Worm (Caenorhabditis elegans) whole organism, midembryonic: Measurements from ENCODE around the gene dap-3.

Source experiments
- T22C8.4 ChIP-seq: fragments of 200-800 bp; sonication (Bioruptor generic); IDR thresholded peaks from 2 replicates; pipeline ENCODE4 v1.3.6; 2022; ENCODE audit warnings: missing genetic modification characterization, missing compliant biosample characterization
- cog-1 ChIP-seq: sonication (generic microtip); optimal IDR thresholded peaks from 2 replicates; lab custom pipeline; 2016; ENCODE audit warnings: missing genetic modification characterization, missing compliant biosample characterization
- flt-1 ChIP-seq: fragments of 200-800 bp; sonication (Bioruptor generic); IDR thresholded peaks from 2 replicates; pipeline ENCODE4 v1.3.6; 2022; ENCODE audit warnings: missing genetic modification characterization, missing compliant biosample characterization
- klf-2 ChIP-seq: fragments of 200-800 bp; sonication (Bioruptor generic); conservative IDR thresholded peaks from 2 replicates; pipeline ENCODE4 v1.3.6; 2022; ENCODE audit warnings: missing genetic modification reagents, missing genetic modification characterization, missing compliant biosample characterization
- med-1 ChIP-seq: sonication (generic microtip); optimal IDR thresholded peaks from 2 replicates; lab custom pipeline; 2017; ENCODE audit warnings: missing genetic modification characterization, mild to moderate bottlenecking, missing compliant biosample characterization, antibody characterized with exemption, missing genetic modification reagents; ENCODE audit not compliant: insufficient read depth
- ref-1 ChIP-seq: fragments of 200-800 bp; sonication (Bioruptor generic); conservative IDR thresholded peaks from 2 replicates; pipeline ENCODE4 v1.3.6; 2022; ENCODE audit warnings: missing genetic modification reagents, missing genetic modification characterization, missing compliant biosample characterization
- tab-1 ChIP-seq: fragments of 200-800 bp; sonication (Bioruptor generic); IDR thresholded peaks from 2 replicates; pipeline ENCODE4 v1.3.6; 2022; ENCODE audit warnings: missing genetic modification characterization, missing compliant biosample characterization
- ztf-23 ChIP-seq: fragments of 200-800 bp; sonication (Bioruptor generic); IDR thresholded peaks from 2 replicates; pipeline ENCODE4 v1.3.6; 2022; ENCODE audit warnings: missing genetic modification reagents, missing genetic modification characterization, missing compliant biosample characterization
- ztf-29 ChIP-seq: fragments of 200-800 bp; sonication (Bioruptor generic); IDR thresholded peaks from 2 replicates; pipeline ENCODE4 v1.3.6; 2022; ENCODE audit warnings: missing genetic modification reagents, missing genetic modification characterization, missing compliant biosample characterization

The dap-3 gene

DNA sequence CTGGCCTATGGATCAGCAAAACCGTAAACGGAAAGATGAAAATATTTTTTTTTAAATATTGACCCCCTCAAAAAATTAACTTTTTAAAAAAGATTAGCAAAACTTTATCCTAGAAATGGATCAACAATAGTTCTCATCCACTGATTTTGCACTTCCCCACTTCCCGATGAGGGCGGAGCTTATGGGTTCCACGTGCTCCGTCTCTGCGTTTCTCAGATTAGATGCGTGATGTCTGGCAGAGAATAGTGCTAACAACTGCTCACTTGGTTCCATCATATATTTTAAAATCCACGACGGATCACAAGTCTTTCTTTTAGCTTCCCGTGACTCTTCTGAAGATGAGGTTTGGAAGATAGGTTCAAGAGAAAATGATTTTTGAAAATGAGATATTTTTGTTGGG lies 22.6 kb upstream of the dap-3 start:
- TF ChIP-seq med-1 (no peak), flt-1 (no peak), ztf-23 (GFP tag; lab: Robert Waterston, UW) (no peak)

DNA sequence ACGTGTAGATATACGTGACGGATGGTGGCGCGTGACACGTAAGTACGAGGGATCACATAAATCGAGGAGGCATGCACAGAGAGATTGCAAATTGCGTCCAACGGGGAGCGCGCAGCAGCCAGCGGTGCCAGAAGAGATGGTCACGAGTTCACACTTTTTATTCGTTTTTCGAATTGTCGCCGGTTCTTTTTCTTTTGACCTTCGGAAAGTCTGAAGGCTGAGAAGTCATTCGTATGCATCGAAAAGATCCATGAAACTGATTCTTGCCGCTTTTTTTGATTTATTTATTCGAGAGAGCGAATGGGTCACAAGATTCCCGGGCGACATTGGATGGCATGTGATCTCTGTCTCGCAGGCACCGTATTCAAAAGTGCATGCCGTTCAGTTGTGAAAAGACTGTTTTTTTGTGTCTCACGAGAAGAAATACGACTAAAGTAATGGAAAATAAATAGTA lies 21.9 kb upstream of the dap-3 start:
- 0 out of 2 replicates have a peak, but pooled peaks have one; percentile 20 for TF ChIP-seq ztf-23 (GFP tag; lab: Robert Waterston, UW)
- TF ChIP-seq med-1, result no peak
- 0 out of 2 replicates have a peak, but pooled peaks have one; percentile 41 for TF ChIP-seq flt-1

DNA sequence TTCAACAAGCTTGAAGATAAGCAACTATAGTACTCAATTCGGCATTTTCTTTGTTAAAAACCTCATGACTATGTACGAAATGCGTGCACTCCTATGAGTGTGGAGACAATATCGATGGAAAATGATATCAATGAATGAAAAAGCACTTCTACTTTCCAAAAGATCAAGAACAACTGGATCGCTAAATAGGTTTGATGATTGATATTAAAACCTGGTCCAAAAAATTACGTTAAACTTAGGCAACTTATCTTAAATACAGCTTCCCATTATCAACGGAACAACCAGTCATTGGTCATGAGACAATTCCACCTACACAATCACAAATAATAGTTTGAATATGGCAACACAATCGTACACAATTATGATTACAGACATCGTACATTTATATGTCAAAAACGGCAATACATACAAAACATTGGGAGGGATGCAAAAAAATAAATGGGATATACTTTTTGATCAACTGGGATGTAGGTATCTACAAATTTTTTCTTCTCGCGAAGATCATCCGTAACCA lies 21.2 kb upstream of the dap-3 start:
- TF ChIP-seq T22C8.4 (GFP tag; lab: Robert Waterston, UW) (no peak), ref-1 (GFP tag; lab: Robert Waterston, UW) (no peak), ztf-29 (GFP tag; lab: Robert Waterston, UW) (no peak), med-1 (no peak), tab-1 (GFP tag; lab: Robert Waterston, UW) (no peak), flt-1 (no peak), cog-1 (tag; lab: Kevin White, UChicago) (no peak), ztf-23 (GFP tag; lab: Robert Waterston, UW) (no peak)

DNA sequence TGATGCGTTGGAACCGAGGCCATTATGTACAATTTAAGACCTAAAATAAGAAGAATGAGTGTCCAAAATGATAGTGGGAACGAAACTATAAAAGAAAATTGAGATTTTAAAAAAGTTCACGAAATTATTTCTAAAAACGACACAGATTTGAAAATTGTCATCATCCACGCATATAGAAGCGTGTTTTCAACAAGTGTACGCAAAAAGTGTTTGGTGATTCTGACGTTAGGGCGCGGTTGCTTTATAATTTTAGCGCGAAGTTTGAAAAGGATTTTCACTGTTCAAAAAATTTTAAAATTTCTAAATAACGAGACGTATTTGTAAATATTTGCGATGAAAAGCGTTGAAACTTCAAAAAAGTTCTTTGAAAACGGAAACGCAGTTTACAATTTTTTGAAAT lies 17.6 kb upstream of the dap-3 start, which contains the start of gene cdc-48.1:
Gene cdc-48.1 (minus strand): TSS at position 40 of the 400 bp plus-strand sequence.
- TF ChIP-seq ztf-29 (GFP tag; lab: Robert Waterston, UW) (peak; percentile 60; the same call in 1 of the 2 replicates), med-1 (peak; percentile 25), T22C8.4 (GFP tag; lab: Robert Waterston, UW) (peak; percentile 76), tab-1 (GFP tag; lab: Robert Waterston, UW) (peak; percentile 80), ztf-23 (GFP tag; lab: Robert Waterston, UW) (peak; percentile 94), klf-2 (GFP tag; lab: Robert Waterston, UW) (peak; percentile 76), flt-1 (peak; percentile 94), cog-1 (tag; lab: Kevin White, UChicago) (peak; percentile 99), ref-1 (GFP tag; lab: Robert Waterston, UW) (no peak)

DNA sequence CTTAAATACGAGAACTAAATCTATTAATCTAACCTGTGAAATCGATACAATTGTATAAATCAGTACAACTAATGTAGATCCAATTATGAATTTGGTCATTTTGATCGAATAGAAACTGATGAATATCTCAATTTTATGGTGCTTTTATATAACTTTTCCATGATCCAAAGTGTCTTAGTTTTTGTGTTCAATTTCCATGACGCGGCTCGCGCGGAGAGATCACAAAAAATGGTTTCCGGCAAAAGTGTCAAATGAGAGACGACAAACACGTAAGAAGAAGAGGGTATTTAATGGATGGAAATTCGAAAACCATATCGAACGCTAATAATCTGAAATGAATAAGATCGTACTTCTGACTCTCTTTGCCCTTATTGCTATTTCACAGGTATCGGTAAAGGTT lies 16.4 kb upstream of the dap-3 start, which contains the start of the genes C06A1.6 and C06A1.7:
Gene C06A1.6 (minus strand): TSS at position 101 of the 400 bp plus-strand sequence.
Gene C06A1.7 (plus strand): TSS at position 314 of the 400 bp plus-strand sequence.
- TF ChIP-seq med-1 (no peak), ztf-23 (GFP tag; lab: Robert Waterston, UW) (no peak), tab-1 (GFP tag; lab: Robert Waterston, UW) (no peak), flt-1 (no peak), klf-2 (GFP tag; lab: Robert Waterston, UW) (no peak), ref-1 (GFP tag; lab: Robert Waterston, UW) (no peak), T22C8.4 (GFP tag; lab: Robert Waterston, UW) (no peak), cog-1 (tag; lab: Kevin White, UChicago) (no peak), ztf-29 (GFP tag; lab: Robert Waterston, UW) (no peak)

DNA sequence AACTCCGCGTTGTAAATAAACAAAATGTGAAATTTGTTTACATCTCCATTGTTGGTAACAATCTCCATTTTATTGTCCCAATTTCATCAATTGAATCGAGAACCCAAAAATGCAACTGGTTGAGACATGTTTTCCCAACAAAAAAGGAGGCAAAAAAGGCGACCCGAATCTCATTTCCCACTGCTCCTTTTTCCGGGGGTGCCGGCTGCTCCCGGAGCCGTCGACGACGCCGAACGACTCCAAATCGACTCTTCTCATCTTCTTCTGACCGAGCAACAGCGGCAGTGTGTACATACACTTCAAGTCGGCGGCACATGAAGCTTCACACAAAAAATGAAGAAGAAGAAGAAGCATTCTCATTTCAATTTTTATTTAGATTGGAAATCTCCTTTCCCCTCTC lies 14.5 kb upstream of the dap-3 start:
- TF ChIP-seq klf-2 (GFP tag; lab: Robert Waterston, UW) (no peak), tab-1 (GFP tag; lab: Robert Waterston, UW) (no peak), cog-1 (tag; lab: Kevin White, UChicago) (no peak), ref-1 (GFP tag; lab: Robert Waterston, UW) (no peak), ztf-29 (GFP tag; lab: Robert Waterston, UW) (no peak), med-1 (no peak), ztf-23 (GFP tag; lab: Robert Waterston, UW) (no peak), flt-1 (no peak), T22C8.4 (GFP tag; lab: Robert Waterston, UW) (no peak)

DNA sequence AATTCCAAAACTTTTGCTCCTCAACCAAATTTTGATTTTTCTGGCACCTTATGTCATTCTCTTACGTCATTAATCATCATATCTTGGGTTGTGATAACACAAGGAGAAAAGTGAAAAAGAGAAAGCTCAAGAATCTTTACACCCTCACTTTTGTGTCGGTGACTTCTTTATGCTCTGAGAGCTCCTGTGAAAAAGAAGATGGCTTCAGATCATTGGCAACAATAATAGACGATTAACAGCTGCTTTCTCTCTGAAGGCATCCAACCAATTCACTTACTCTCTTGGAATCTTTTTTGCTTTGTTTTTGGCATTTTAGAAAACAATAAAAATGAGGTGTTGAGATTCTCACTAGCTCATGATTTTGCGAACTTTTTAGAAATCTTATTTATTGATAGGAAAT lies 11.4 kb upstream of the dap-3 start:
- TF ChIP-seq ztf-29 (GFP tag; lab: Robert Waterston, UW) (no peak), klf-2 (GFP tag; lab: Robert Waterston, UW) (no peak), T22C8.4 (GFP tag; lab: Robert Waterston, UW) (no peak), ztf-23 (GFP tag; lab: Robert Waterston, UW) (no peak), flt-1 (no peak), med-1 (no peak), ref-1 (GFP tag; lab: Robert Waterston, UW) (no peak), tab-1 (GFP tag; lab: Robert Waterston, UW) (no peak), cog-1 (tag; lab: Kevin White, UChicago) (no peak)

DNA sequence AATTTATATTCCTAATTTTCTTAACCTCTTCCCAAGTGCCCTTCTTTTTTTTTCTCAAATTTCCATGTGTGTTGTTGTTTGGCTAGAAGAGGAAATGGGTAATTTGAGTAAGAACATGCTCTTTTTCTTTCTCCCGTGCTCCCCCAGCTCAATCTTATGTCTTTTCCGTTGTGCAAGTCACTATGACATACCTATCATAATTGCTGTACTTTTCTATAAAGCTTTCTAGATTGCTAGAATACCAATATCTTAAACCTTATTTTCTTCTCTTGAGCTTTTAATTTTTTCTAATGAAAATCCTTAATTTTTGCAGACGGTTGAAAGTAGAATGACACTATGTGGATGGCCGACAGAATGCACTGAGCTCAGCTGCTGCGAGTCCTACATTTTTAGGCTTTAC lies 10.6 kb upstream of the dap-3 start, which contains the start of gene txt-13:
Gene txt-13 (plus strand): TSS at position 301 of the 400 bp plus-strand sequence.
- TF ChIP-seq T22C8.4 (GFP tag; lab: Robert Waterston, UW) (no peak), ztf-29 (GFP tag; lab: Robert Waterston, UW) (no peak), ztf-23 (GFP tag; lab: Robert Waterston, UW) (no peak), klf-2 (GFP tag; lab: Robert Waterston, UW) (no peak), ref-1 (GFP tag; lab: Robert Waterston, UW) (no peak), tab-1 (GFP tag; lab: Robert Waterston, UW) (no peak), flt-1 (no peak), cog-1 (tag; lab: Kevin White, UChicago) (no peak), med-1 (no peak)

DNA sequence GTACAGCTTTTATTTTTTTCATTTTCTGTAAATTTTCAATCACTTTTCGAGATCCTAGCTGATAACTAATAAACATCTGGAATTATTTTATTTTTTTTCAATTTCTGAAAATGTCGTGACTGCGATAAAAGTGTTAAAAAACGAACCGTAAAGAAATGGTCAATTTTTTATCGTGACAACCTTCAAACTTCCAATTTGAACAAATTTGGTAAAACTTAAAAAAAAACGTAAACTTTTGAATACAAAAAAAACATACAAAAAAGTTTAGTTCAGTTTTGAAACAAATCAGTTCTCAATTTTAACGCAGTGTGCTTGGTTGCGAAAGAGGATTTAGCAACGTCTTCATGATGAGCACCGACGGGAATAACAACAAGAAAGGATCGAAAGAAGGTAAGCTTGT lies 9.0 kb upstream of the dap-3 start, which contains the start of gene C06A1.3:
Gene C06A1.3 (plus strand): TSS at position 301 of the 400 bp plus-strand sequence.
- TF ChIP-seq cog-1 (tag; lab: Kevin White, UChicago), result no peak

DNA sequence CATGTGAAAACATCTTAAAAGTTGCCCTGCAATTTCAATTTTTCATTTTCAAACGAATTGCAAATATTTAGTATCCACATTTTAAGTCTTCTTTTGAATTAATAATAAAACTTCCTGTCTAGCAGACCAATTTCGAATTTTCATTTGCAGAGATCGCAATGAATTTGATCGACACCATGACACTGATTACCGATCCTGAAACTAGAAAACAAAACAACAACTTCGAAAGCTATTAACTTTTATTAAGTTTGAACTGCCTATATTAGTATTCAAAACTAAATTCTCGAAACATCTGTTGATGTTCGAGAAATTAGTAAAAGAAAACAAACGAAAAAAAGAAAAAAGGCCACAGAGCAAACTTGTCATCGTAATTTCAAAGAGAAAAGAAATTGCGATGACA lies 6.8 kb upstream of the dap-3 start:
- TF ChIP-seq ztf-29 (GFP tag; lab: Robert Waterston, UW) (no peak), ztf-23 (GFP tag; lab: Robert Waterston, UW) (no peak), tab-1 (GFP tag; lab: Robert Waterston, UW) (no peak), ref-1 (GFP tag; lab: Robert Waterston, UW) (no peak), cog-1 (tag; lab: Kevin White, UChicago) (no peak), T22C8.4 (GFP tag; lab: Robert Waterston, UW) (no peak)
